Worm (Caenorhabditis elegans): ENCODE measurements around the gene Y43D4A.2.

Y43D4A.2 gene

ce11 chrIV:16696422-16696821, 59.2 kb downstream of the Y43D4A.2 start:
- no peak for TF ChIP-seq Y105C5A.15 (GFP tag; IDR thresholded peaks at IDR 0.05)
- TF ChIP-seq lir-3 (tag; optimal IDR thresholded peaks at IDR 0.05): no peak
- no peak for TF ChIP-seq tag-97 (GFP tag; IDR thresholded peaks at IDR 0.05)
- TF ChIP-seq D1046.2 (GFP tag; IDR thresholded peaks at IDR 0.05): no peak
- no peak for TF ChIP-seq nhr-6 (tag; optimal IDR thresholded peaks at IDR 0.05)
- no peak for TF ChIP-seq mxl-3 (GFP tag; optimal IDR thresholded peaks at IDR 0.05)
- TF ChIP-seq unc-62 (GFP tag; optimal IDR thresholded peaks at IDR 0.05 in 1 of 2): no peak
- no peak for TF ChIP-seq unc-62 (tag; optimal IDR thresholded peaks at IDR 0.05)
- no peak for TF ChIP-seq nhr-25 (tag; optimal IDR thresholded peaks at IDR 0.05; ENCODE audit: borderline replicate concordance, insufficient read depth)
- TF ChIP-seq nhr-102 (tag; optimal IDR thresholded peaks at IDR 0.05): no peak
- no peak for TF ChIP-seq mes-2 (tag; optimal IDR thresholded peaks at IDR 0.05; ENCODE audit: poor library complexity, severe bottlenecking)
- TF ChIP-seq R02D3.7 (tag; optimal IDR thresholded peaks at IDR 0.05): no peak
- no peak for TF ChIP-seq duxl-1 (tag; optimal IDR thresholded peaks at IDR 0.05; ENCODE audit: poor library complexity)
- no peak for TF ChIP-seq egl-27 (tag; optimal IDR thresholded peaks at IDR 0.05)
- TF ChIP-seq skn-1 (tag; optimal IDR thresholded peaks at IDR 0.05): no peak
- no peak for TF ChIP-seq unc-130 (GFP tag; optimal IDR thresholded peaks at IDR 0.05)

All from whole organism, L4 larva.